Worm (Caenorhabditis elegans) whole organism, midembryonic: ENCODE measurements around the gene sprr-1.

Experiments
- T22C8.4 ChIP-seq: fragments of 200-800 bp; sonication (Bioruptor generic); IDR thresholded peaks from 2 replicates; pipeline ENCODE4 v1.3.6; 2022; ENCODE audit warnings: missing genetic modification characterization, missing compliant biosample characterization
- cog-1 ChIP-seq: sonication (generic microtip); optimal IDR thresholded peaks from 2 replicates; lab custom pipeline; 2016; ENCODE audit warnings: missing genetic modification characterization, missing compliant biosample characterization
- flt-1 ChIP-seq: fragments of 200-800 bp; sonication (Bioruptor generic); IDR thresholded peaks from 2 replicates; pipeline ENCODE4 v1.3.6; 2022; ENCODE audit warnings: missing genetic modification characterization, missing compliant biosample characterization
- klf-2 ChIP-seq: fragments of 200-800 bp; sonication (Bioruptor generic); conservative IDR thresholded peaks from 2 replicates; pipeline ENCODE4 v1.3.6; 2022; ENCODE audit warnings: missing genetic modification reagents, missing genetic modification characterization, missing compliant biosample characterization
- med-1 ChIP-seq: sonication (generic microtip); optimal IDR thresholded peaks from 2 replicates; lab custom pipeline; 2017; ENCODE audit warnings: missing genetic modification characterization, mild to moderate bottlenecking, missing compliant biosample characterization, antibody characterized with exemption, missing genetic modification reagents; ENCODE audit not compliant: insufficient read depth
- ref-1 ChIP-seq: fragments of 200-800 bp; sonication (Bioruptor generic); conservative IDR thresholded peaks from 2 replicates; pipeline ENCODE4 v1.3.6; 2022; ENCODE audit warnings: missing genetic modification reagents, missing genetic modification characterization, missing compliant biosample characterization
- tab-1 ChIP-seq: fragments of 200-800 bp; sonication (Bioruptor generic); IDR thresholded peaks from 2 replicates; pipeline ENCODE4 v1.3.6; 2022; ENCODE audit warnings: missing genetic modification characterization, missing compliant biosample characterization
- ztf-23 ChIP-seq: fragments of 200-800 bp; sonication (Bioruptor generic); IDR thresholded peaks from 2 replicates; pipeline ENCODE4 v1.3.6; 2022; ENCODE audit warnings: missing genetic modification reagents, missing genetic modification characterization, missing compliant biosample characterization
- ztf-29 ChIP-seq: fragments of 200-800 bp; sonication (Bioruptor generic); IDR thresholded peaks from 2 replicates; pipeline ENCODE4 v1.3.6; 2022; ENCODE audit warnings: missing genetic modification reagents, missing genetic modification characterization, missing compliant biosample characterization

The sprr-1 gene

ce11 chrX:15509681-15510080 lies 43.6 kb downstream of the sprr-1 start, which contains the start of gene eat-20:
Gene eat-20, plus strand, starts transcription at chrX:15510011.
- TF ChIP-seq T22C8.4: no peak
- no peak for TF ChIP-seq ref-1 (GFP tag; lab: Robert Waterston, UW)

ce11 chrX:15514547-15514946 lies 48.4 kb downstream of the sprr-1 start:
- TF ChIP-seq ref-1 (GFP tag; lab: Robert Waterston, UW) (peak; percentile 45; the same call in 1 of the 2 replicates), tab-1 (peak; percentile 49; the same call in 1 of the 2 replicates), T22C8.4 (no peak)

ce11 chrX:15515798-15516197 lies 49.7 kb downstream of the sprr-1 start:
- TF ChIP-seq ztf-29 (GFP tag; lab: Robert Waterston, UW): no peak
- no peak for TF ChIP-seq ref-1 (GFP tag; lab: Robert Waterston, UW)
- no peak for TF ChIP-seq cog-1 (tag; lab: Kevin White, UChicago)
- no peak for TF ChIP-seq med-1 (GFP tag; lab: Kevin White, UChicago)
- no peak for TF ChIP-seq ztf-23 (GFP tag; lab: Robert Waterston, UW)
- TF ChIP-seq tab-1: no peak
- TF ChIP-seq klf-2 (GFP tag; lab: Robert Waterston, UW): no peak
- no peak for TF ChIP-seq flt-1 (GFP tag; lab: Robert Waterston, UW)
- TF ChIP-seq T22C8.4: no peak
